Worm (Caenorhabditis elegans) whole organism, L1 larva: ENCODE measurements around the gene let-767.

Experiments used
- C04F5.9 ChIP-seq: sonication (generic microtip); optimal IDR thresholded peaks from 2 replicates; lab custom pipeline; 2016; ENCODE audit warnings: missing genetic modification characterization, missing compliant biosample characterization
- C16A3.4 ChIP-seq: fragments of 150-350 bp; optimal IDR thresholded peaks from 2 replicates; lab custom pipeline; 2014; ENCODE audit warnings: missing biosample characterization, missing genetic modification characterization
- C34B4.2 ChIP-seq: sonication (generic microtip); optimal IDR thresholded peaks from 2 replicates; lab custom pipeline; 2017; ENCODE audit warnings: mild to moderate bottlenecking, missing genetic modification characterization, missing compliant biosample characterization
- F16B12.6 ChIP-seq: fragments of 150-350 bp; optimal IDR thresholded peaks from 2 replicates; lab custom pipeline; 2014; ENCODE audit warnings: missing biosample characterization, missing genetic modification characterization
- aha-1 ChIP-seq: fragments of 150-350 bp; optimal IDR thresholded peaks from 2 replicates; lab custom pipeline; 2014; ENCODE audit warnings: missing biosample characterization, missing genetic modification characterization
- aly-2 ChIP-seq: fragments of 150-350 bp; optimal IDR thresholded peaks from 2 replicates; lab custom pipeline; 2014; ENCODE audit warnings: missing biosample characterization, missing genetic modification characterization
- ceh-63 ChIP-seq: fragments of 200-800 bp; sonication (Bioruptor generic); optimal IDR thresholded peaks from 2 replicates; lab custom pipeline; 2018; ENCODE audit warnings: mild to moderate bottlenecking, missing genetic modification characterization, missing compliant biosample characterization
- ceh-8 ChIP-seq: fragments of 200-800 bp; sonication (Bioruptor generic); optimal IDR thresholded peaks from 2 replicates; lab custom pipeline; 2018; ENCODE audit warnings: mild to moderate bottlenecking, missing genetic modification characterization, moderate library complexity, missing compliant biosample characterization
- ceh-82 ChIP-seq, 3 experiments: fragments of 150-350 bp in 1 of 3; sonication (generic microtip) in 2 of 3; optimal IDR thresholded peaks; 2 replicates each; lab custom pipeline; 2014 to 2017; ENCODE audit warnings: missing biosample characterization in 3 of 3, missing genetic modification characterization in 3 of 3
- ces-1 ChIP-seq: fragments of 150-350 bp; optimal IDR thresholded peaks from 2 replicates; lab custom pipeline; 2014; ENCODE audit warnings: missing biosample characterization, missing genetic modification reagents, missing genetic modification characterization
- dpl-1 ChIP-seq, 3 experiments: fragments of 150-350 bp in 2 of 3; sonication (generic microtip) in 1 of 3; optimal IDR thresholded peaks; 2 replicates each; lab custom pipeline; 2014 to 2017; ENCODE audit warnings: missing biosample characterization in 3 of 3, missing genetic modification characterization in 3 of 3, missing genetic modification reagents in 3 of 3
- efl-1 ChIP-seq, 4 experiments: fragments of 150-350 bp; optimal IDR thresholded peaks in 3 of 4; peaks in 1 of 4; 1 replicate in 1 of 4; 2 replicates in 3 of 4; lab custom pipeline; 2014; ENCODE audit warnings: missing biosample characterization in 2 of 4, missing genetic modification characterization in 2 of 4, missing genetic modification reagents in 2 of 4
- efl-3 ChIP-seq: fragments of 200-800 bp; sonication (Bioruptor generic); optimal IDR thresholded peaks from 2 replicates; lab custom pipeline; 2018; ENCODE audit warnings: mild to moderate bottlenecking, missing genetic modification characterization, missing compliant biosample characterization
- elt-3 ChIP-seq, 6 experiments: fragments of 150-350 bp in 1 of 6; sonication (generic microtip); optimal IDR thresholded peaks; 2 replicates each; lab custom pipeline; 2017 to 2018; ENCODE audit warnings: missing biosample characterization in 6 of 6, missing genetic modification characterization in 6 of 6, inconsistent platforms in 1 of 6
- fkh-10 ChIP-seq: sonication (generic microtip); optimal IDR thresholded peaks from 2 replicates; lab custom pipeline; 2017; ENCODE audit warnings: missing biosample characterization, missing genetic modification reagents, missing genetic modification characterization
- fkh-4 ChIP-seq: sonication (generic microtip); optimal IDR thresholded peaks from 2 replicates; lab custom pipeline; 2016; ENCODE audit warnings: missing compliant biosample characterization, missing genetic modification characterization, borderline replicate concordance
- fos-1 ChIP-seq: fragments of 150-350 bp; optimal IDR thresholded peaks from 2 replicates; lab custom pipeline; 2014; ENCODE audit warnings: missing biosample characterization, missing genetic modification characterization
- grh-1 ChIP-seq: fragments of 200-800 bp; sonication (Bioruptor generic); IDR thresholded peaks from 2 replicates; pipeline ENCODE4 v1.3.6; 2022; ENCODE audit warnings: missing genetic modification reagents, missing genetic modification characterization, missing compliant biosample characterization
- hlh-4 ChIP-seq: sonication (generic microtip); optimal IDR thresholded peaks from 2 replicates; lab custom pipeline; 2016; ENCODE audit warnings: mild to moderate bottlenecking, missing genetic modification characterization, missing compliant biosample characterization
- irx-1 ChIP-seq: sonication (generic microtip); optimal IDR thresholded peaks from 2 replicates; lab custom pipeline; 2016; ENCODE audit warnings: missing genetic modification characterization, missing compliant biosample characterization
- isw-1 ChIP-seq: fragments of 200-800 bp; sonication (Bioruptor generic); IDR thresholded peaks from 2 replicates; pipeline ENCODE4 v1.3.6; 2022; ENCODE audit warnings: missing genetic modification characterization, missing compliant biosample characterization
- jun-1 ChIP-seq: fragments of 150-350 bp; optimal IDR thresholded peaks from 2 replicates; lab custom pipeline; 2014; ENCODE audit warnings: missing biosample characterization, missing genetic modification reagents, missing genetic modification characterization
- lin-14 ChIP-seq: fragments of 200-800 bp; sonication (Bioruptor generic); optimal IDR thresholded peaks from 2 replicates; lab custom pipeline; 2018; ENCODE audit warnings: mild to moderate bottlenecking, missing genetic modification characterization, moderate library complexity, missing compliant biosample characterization
- lin-35 ChIP-seq, 2 experiments: fragments of 150-350 bp; optimal IDR thresholded peaks; 2 replicates each; lab custom pipeline; 2014; ENCODE audit warnings: missing biosample characterization in 2 of 2, missing genetic modification characterization in 2 of 2, missing genetic modification reagents in 2 of 2
- lir-3 ChIP-seq: sonication (generic microtip); optimal IDR thresholded peaks from 2 replicates; lab custom pipeline; 2016; ENCODE audit warnings: mild to moderate bottlenecking, missing genetic modification characterization, moderate library complexity, missing compliant biosample characterization; ENCODE audit not compliant: poor library complexity
- lsy-2 ChIP-seq, 2 experiments: fragments of 150-350 bp; optimal IDR thresholded peaks; 2 replicates each; lab custom pipeline; 2014; ENCODE audit warnings: missing biosample characterization in 2 of 2, missing genetic modification characterization in 2 of 2
- mef-2 ChIP-seq: fragments of 150-350 bp; optimal IDR thresholded peaks from 2 replicates; lab custom pipeline; 2014; ENCODE audit warnings: missing biosample characterization, missing genetic modification characterization
- nhr-20 ChIP-seq: sonication (generic microtip); optimal IDR thresholded peaks from 2 replicates; lab custom pipeline; 2016; ENCODE audit warnings: mild to moderate bottlenecking, missing genetic modification characterization, missing compliant biosample characterization
- nhr-237 ChIP-seq: fragments of 150-350 bp; optimal IDR thresholded peaks from 2 replicates; lab custom pipeline; 2014; ENCODE audit warnings: missing biosample characterization, missing genetic modification characterization
- nhr-28 ChIP-seq: fragments of 150-350 bp; optimal IDR thresholded peaks from 2 replicates; lab custom pipeline; 2014; ENCODE audit warnings: missing biosample characterization, missing genetic modification characterization
- nhr-47 ChIP-seq: sonication (generic microtip); optimal IDR thresholded peaks from 2 replicates; lab custom pipeline; 2016; ENCODE audit warnings: mild to moderate bottlenecking, missing genetic modification characterization, moderate library complexity, missing compliant biosample characterization
- nhr-71 ChIP-seq: sonication (generic microtip); optimal IDR thresholded peaks from 2 replicates; lab custom pipeline; 2016; ENCODE audit warnings: mild to moderate bottlenecking, missing genetic modification characterization, moderate library complexity, missing compliant biosample characterization
- nhr-77 ChIP-seq: fragments of 150-350 bp; optimal IDR thresholded peaks from 2 replicates; lab custom pipeline; 2014; ENCODE audit warnings: missing biosample characterization, missing genetic modification characterization
- pax-3 ChIP-seq: fragments of 200-800 bp; sonication (Bioruptor generic); optimal IDR thresholded peaks from 2 replicates; lab custom pipeline; 2018; ENCODE audit warnings: mild to moderate bottlenecking, missing genetic modification characterization, moderate library complexity, missing compliant biosample characterization
- snu-23 ChIP-seq: sonication (generic microtip); optimal IDR thresholded peaks from 2 replicates; lab custom pipeline; 2016; ENCODE audit warnings: missing genetic modification characterization, missing compliant biosample characterization
- sox-4 ChIP-seq: sonication (generic microtip); optimal IDR thresholded peaks from 2 replicates; lab custom pipeline; 2016; ENCODE audit warnings: missing genetic modification characterization, missing compliant biosample characterization
- sup-37 ChIP-seq: fragments of 200-800 bp; sonication (Bioruptor generic); optimal IDR thresholded peaks from 2 replicates; lab custom pipeline; 2018; ENCODE audit warnings: mild to moderate bottlenecking, missing genetic modification characterization, missing compliant biosample characterization
- tlp-1 ChIP-seq: fragments of 150-350 bp; optimal IDR thresholded peaks from 2 replicates; lab custom pipeline; 2014; ENCODE audit warnings: missing biosample characterization, missing genetic modification characterization
- unc-30 ChIP-seq: sonication (generic microtip); optimal IDR thresholded peaks from 2 replicates; lab custom pipeline; 2017; ENCODE audit warnings: missing biosample characterization, missing genetic modification characterization
- unc-62 ChIP-seq: fragments of 150-350 bp; optimal IDR thresholded peaks from 2 replicates; lab custom pipeline; 2014; ENCODE audit warnings: missing biosample characterization, missing genetic modification reagents, missing genetic modification characterization
- unc-86 ChIP-seq: sonication (generic microtip); optimal IDR thresholded peaks from 2 replicates; lab custom pipeline; 2016; ENCODE audit warnings: missing genetic modification characterization, missing compliant biosample characterization
- unc-98 ChIP-seq: fragments of 200-800 bp; sonication (Bioruptor generic); IDR thresholded peaks from 2 replicates; pipeline ENCODE4 v1.3.6; 2022; ENCODE audit warnings: missing genetic modification characterization, missing compliant biosample characterization
- vab-15 ChIP-seq: sonication (generic microtip); optimal IDR thresholded peaks from 2 replicates; lab custom pipeline; 2017; ENCODE audit warnings: missing genotype, mild to moderate bottlenecking, missing genetic modification characterization, missing compliant biosample characterization
- xbp-1 ChIP-seq: sonication (generic microtip); optimal IDR thresholded peaks from 2 replicates; lab custom pipeline; 2016; ENCODE audit warnings: missing genetic modification characterization, missing compliant biosample characterization
- zip-4 ChIP-seq: fragments of 200-800 bp; sonication (Bioruptor generic); optimal IDR thresholded peaks from 2 replicates; lab custom pipeline; 2018; ENCODE audit warnings: mild to moderate bottlenecking, missing genetic modification characterization, moderate library complexity, missing compliant biosample characterization
- ztf-11 ChIP-seq, 2 experiments: sonication (generic microtip); optimal IDR thresholded peaks; 2 replicates each; lab custom pipeline; 2016 to 2017; ENCODE audit warnings: missing genetic modification characterization in 2 of 2, missing biosample characterization in 1 of 2, missing compliant biosample characterization in 1 of 2

Gene let-767

ce11 chrIII:6351438-6351837 is 11.7 kb upstream of the let-767 start:
- no peak for TF ChIP-seq ceh-82 (tag; optimal IDR thresholded peaks at IDR 0.05; lab: Kevin White, UChicago)
- peak; percentile 63 for TF ChIP-seq ceh-63 (GFP tag; lab: Kevin White, UChicago)
- TF ChIP-seq lin-14 (GFP tag; lab: Kevin White, UChicago), result peak; percentile 70
- no peak for TF ChIP-seq F16B12.6 (tag; lab: Kevin White, UChicago)
- no peak for TF ChIP-seq xbp-1
- TF ChIP-seq nhr-77 (tag; lab: Kevin White, UChicago), result no peak
- peak; percentile 20 for TF ChIP-seq nhr-71 (tag; lab: Kevin White, UChicago)
- no peak for TF ChIP-seq grh-1
- no peak for TF ChIP-seq vab-15 (tag; lab: Kevin White, UChicago)
- no peak for TF ChIP-seq nhr-237 (tag; lab: Kevin White, UChicago)
- TF ChIP-seq sup-37 (GFP tag; lab: Kevin White, UChicago), result no peak
- TF ChIP-seq unc-86, result peak; percentile 4
- no peak for TF ChIP-seq sox-4 (tag; lab: Kevin White, UChicago)
- no peak for TF ChIP-seq snu-23 (GFP tag; lab: Kevin White, UChicago)
- TF ChIP-seq unc-62, result no peak
- TF ChIP-seq ztf-11 (tag; optimal IDR thresholded peaks at IDR 0.05; lab: Kevin White, UChicago), result no peak
- no peak for TF ChIP-seq pax-3
- no peak for TF ChIP-seq fkh-10 (GFP tag; lab: Kevin White, UChicago)
- TF ChIP-seq tlp-1 (tag; lab: Kevin White, UChicago), result no peak
- TF ChIP-seq C04F5.9, result no peak
- no peak for TF ChIP-seq isw-1 (GFP tag; lab: Robert Waterston, UW)
- TF ChIP-seq elt-3 (tag; optimal IDR thresholded peaks at IDR 0.05; lab: Kevin White, UChicago), result no peak
- no peak for TF ChIP-seq fkh-4 (tag; lab: Kevin White, UChicago)
- TF ChIP-seq nhr-28 (tag; lab: Kevin White, UChicago), result no peak
- no peak for TF ChIP-seq lin-35 (GFP tag; optimal IDR thresholded peaks at IDR 0.05; lab: Kevin White, UChicago)
- TF ChIP-seq unc-98 (GFP tag; lab: Robert Waterston, UW), result no peak
- no peak for TF ChIP-seq aha-1 (tag; lab: Kevin White, UChicago)
- no peak for TF ChIP-seq nhr-47 (tag; lab: Kevin White, UChicago)
- no peak for TF ChIP-seq zip-4 (GFP tag; lab: Kevin White, UChicago)
- no peak for TF ChIP-seq unc-30 (tag; lab: Kevin White, UChicago)

ce11 chrIII:6350424-6350823 is 10.7 kb upstream of the let-767 start:
- TF ChIP-seq jun-1 (tag; lab: Kevin White, UChicago), result no peak
- peak; percentile 48 for TF ChIP-seq lin-14 (GFP tag; lab: Kevin White, UChicago)
- no peak for TF ChIP-seq nhr-237 (tag; lab: Kevin White, UChicago)
- peak; percentile 92 for TF ChIP-seq fkh-10 (GFP tag; lab: Kevin White, UChicago)
- TF ChIP-seq hlh-4 (tag; lab: Kevin White, UChicago), result no peak
- TF ChIP-seq ces-1, result no peak
- TF ChIP-seq ztf-11 (tag; optimal IDR thresholded peaks at IDR 0.05; lab: Kevin White, UChicago), result no peak

- 0 out of 2 replicates have a peak, but pooled peaks have one; percentile 2 for TF ChIP-seq isw-1 (GFP tag; lab: Robert Waterston, UW)
- no peak for TF ChIP-seq ceh-8 (GFP tag; lab: Kevin White, UChicago)
- TF ChIP-seq nhr-20 (tag; lab: Kevin White, UChicago), result no peak
- TF ChIP-seq pax-3, result no peak
- TF ChIP-seq nhr-237 (tag; lab: Kevin White, UChicago), result no peak
- TF ChIP-seq C16A3.4 (tag; lab: Kevin White, UChicago), result no peak
- no peak for TF ChIP-seq F16B12.6 (tag; lab: Kevin White, UChicago)
- no peak for TF ChIP-seq nhr-77 (tag; lab: Kevin White, UChicago)
- TF ChIP-seq efl-1 (optimal IDR thresholded peaks at IDR 0.05; lab: Kevin White, UChicago), result no peak
- no peak for TF ChIP-seq efl-1 (GFP tag; optimal IDR thresholded peaks at IDR 0.05 in 1 of 2; lab: Kevin White, UChicago)
- TF ChIP-seq irx-1 (tag; lab: Kevin White, UChicago), result peak; percentile 46
- no peak for TF ChIP-seq vab-15 (tag; lab: Kevin White, UChicago)
- TF ChIP-seq zip-4 (GFP tag; lab: Kevin White, UChicago), result no peak
- TF ChIP-seq C34B4.2, result no peak
- no peak for TF ChIP-seq lir-3 (tag; lab: Kevin White, UChicago)
- TF ChIP-seq unc-86, result peak; percentile 37
- no peak for TF ChIP-seq efl-3 (GFP tag; lab: Kevin White, UChicago)
- no peak for TF ChIP-seq unc-30 (tag; lab: Kevin White, UChicago)
- TF ChIP-seq mef-2 (tag; lab: Kevin White, UChicago), result no peak
- no peak for TF ChIP-seq C04F5.9
- TF ChIP-seq fkh-4 (tag; lab: Kevin White, UChicago), result no peak
- no peak for TF ChIP-seq snu-23 (GFP tag; lab: Kevin White, UChicago)
- TF ChIP-seq nhr-28 (tag; lab: Kevin White, UChicago), result no peak
- peak in 1 of 3 experiments; percentile 7 for TF ChIP-seq ceh-82 (tag; optimal IDR thresholded peaks at IDR 0.05; lab: Kevin White, UChicago)
- no peak for TF ChIP-seq aly-2
- TF ChIP-seq fos-1, result no peak
- peak in 1 of 2 experiments; percentile 48 for TF ChIP-seq lsy-2 (tag; optimal IDR thresholded peaks at IDR 0.05; lab: Kevin White, UChicago)
- TF ChIP-seq dpl-1 (GFP tag; optimal IDR thresholded peaks at IDR 0.05; lab: Kevin White, UChicago), result no peak
- TF ChIP-seq tlp-1 (tag; lab: Kevin White, UChicago), result no peak
These were observed 8.8 kb upstream of the let-767 start for ce11 chrIII:6348578-6348977.
